Worm (Caenorhabditis elegans): ENCODE results near the gene idpb-5.

DNA sequence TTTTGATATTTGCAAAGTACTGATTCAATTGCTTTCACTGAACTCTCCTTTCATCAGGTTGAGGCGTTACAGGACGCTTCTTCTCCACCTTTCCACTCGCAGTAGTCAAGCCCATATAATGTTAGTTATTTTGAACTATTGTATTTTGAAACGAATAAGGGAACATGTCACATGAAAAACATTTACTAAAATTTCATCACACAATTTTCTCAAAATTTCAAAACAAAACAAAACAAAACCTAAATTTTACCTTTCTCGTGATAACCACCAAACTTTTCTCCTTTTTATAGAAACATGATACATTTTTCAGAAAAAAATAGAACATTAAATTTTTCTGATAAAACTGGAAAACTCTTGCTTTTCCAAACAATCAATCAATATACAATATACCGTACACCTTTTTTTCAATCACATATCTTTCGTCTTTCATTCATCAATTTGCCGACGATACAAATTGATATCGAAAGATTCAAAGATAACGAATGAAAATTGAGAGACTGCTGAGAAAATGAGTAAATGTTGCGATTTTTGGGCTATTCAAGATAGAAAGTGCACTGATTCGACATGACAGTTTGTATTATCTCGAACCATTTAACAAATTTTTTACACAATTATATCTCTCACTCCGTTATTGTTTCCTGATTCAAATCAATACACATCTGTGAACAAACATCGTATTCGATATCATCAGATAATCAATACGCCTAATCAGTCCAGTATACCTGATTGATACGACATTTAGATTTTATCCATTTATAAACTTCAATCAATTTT is 38.1 kb upstream of the idpb-5 start:
- TF ChIP-seq ceh-16 (tag; optimal IDR thresholded peaks at IDR 0.05) (no peak), snpc-4 (tag; optimal IDR thresholded peaks at IDR 0.05) (no peak), ama-1 (optimal IDR thresholded peaks at IDR 0.05) (no peak), blmp-1 (tag; optimal IDR thresholded peaks at IDR 0.05; ENCODE audit: insufficient read depth) (peak; percentile 61), nhr-129 (tag; optimal IDR thresholded peaks at IDR 0.05) (no peak), elt-1 (tag; optimal IDR thresholded peaks at IDR 0.05) (no peak), nhr-23 (tag; optimal IDR thresholded peaks at IDR 0.05) (no peak), ceh-82 (tag; optimal IDR thresholded peaks at IDR 0.05) (no peak), C34F6.9 (tag; optimal IDR thresholded peaks at IDR 0.05) (no peak)
